Worm (Caenorhabditis elegans) whole organism, L3 larva: ENCODE data around the gene ZK856.4.

ENCODE experiments used
- R02D3.7 ChIP-seq: fragments of 150-350 bp; optimal IDR thresholded peaks from 2 replicates; lab custom pipeline; 2014; ENCODE audit warnings: missing biosample characterization, missing genetic modification characterization
- ZK546.5 ChIP-seq: sonication (generic microtip); optimal IDR thresholded peaks from 2 replicates; lab custom pipeline; 2017; ENCODE audit warnings: missing biosample characterization, missing genetic modification characterization
- ceh-16 ChIP-seq: sonication (generic microtip); optimal IDR thresholded peaks from 2 replicates; lab custom pipeline; 2017; ENCODE audit warnings: missing biosample characterization, missing genetic modification characterization
- ceh-28 ChIP-seq: fragments of 150-350 bp; optimal IDR thresholded peaks from 2 replicates; lab custom pipeline; 2014; ENCODE audit warnings: missing biosample characterization, missing genetic modification reagents, missing genetic modification characterization
- ceh-82 ChIP-seq: fragments of 150-350 bp; optimal IDR thresholded peaks from 2 replicates; lab custom pipeline; 2014; ENCODE audit warnings: missing biosample characterization, missing genetic modification characterization
- ceh-9 ChIP-seq: sonication (generic microtip); optimal IDR thresholded peaks from 2 replicates; lab custom pipeline; 2018; ENCODE audit warnings: missing biosample characterization, missing genetic modification characterization
- daf-12 ChIP-seq: fragments of 150-350 bp; optimal IDR thresholded peaks from 2 replicates; lab custom pipeline; 2014; ENCODE audit warnings: missing biosample characterization, missing genetic modification reagents, missing genetic modification characterization
- egl-5 ChIP-seq: fragments of 150-350 bp; optimal IDR thresholded peaks from 2 replicates; lab custom pipeline; 2017; ENCODE audit warnings: missing biosample characterization, missing genetic modification reagents, missing genetic modification characterization, inconsistent platforms
- elt-1 ChIP-seq: fragments of 150-350 bp; optimal IDR thresholded peaks from 2 replicates; lab custom pipeline; 2014; ENCODE audit warnings: missing biosample characterization, missing genetic modification characterization
- elt-2 ChIP-seq: sonication (generic microtip); optimal IDR thresholded peaks from 2 replicates; lab custom pipeline; 2016; ENCODE audit warnings: missing genetic modification reagents, mild to moderate bottlenecking, missing genetic modification characterization, missing compliant biosample characterization
- fkh-10 ChIP-seq: sonication (generic microtip); optimal IDR thresholded peaks from 2 replicates; lab custom pipeline; 2017; ENCODE audit warnings: missing biosample characterization, missing genetic modification reagents, missing genetic modification characterization
- fkh-2 ChIP-seq: fragments of 150-350 bp; optimal IDR thresholded peaks from 2 replicates; lab custom pipeline; 2014; ENCODE audit warnings: missing biosample characterization, missing genetic modification reagents, missing genetic modification characterization
- jun-1 ChIP-seq: fragments of 150-350 bp; optimal IDR thresholded peaks from 2 replicates; lab custom pipeline; 2014; ENCODE audit warnings: missing biosample characterization, missing genetic modification reagents, missing genetic modification characterization
- lin-15B ChIP-seq: fragments of 150-350 bp; optimal IDR thresholded peaks from 2 replicates; lab custom pipeline; 2014; ENCODE audit warnings: missing biosample characterization, missing genetic modification characterization
- lin-39 ChIP-seq: fragments of 150-350 bp; optimal IDR thresholded peaks from 2 replicates; lab custom pipeline; 2018; ENCODE audit warnings: missing biosample characterization, missing genetic modification reagents, missing genetic modification characterization
- lsy-12 ChIP-seq: sonication (generic microtip); optimal IDR thresholded peaks from 2 replicates; lab custom pipeline; 2016; ENCODE audit warnings: mild to moderate bottlenecking, missing genetic modification characterization, missing compliant biosample characterization
- mdl-1 ChIP-seq: fragments of 150-350 bp; optimal IDR thresholded peaks from 2 replicates; lab custom pipeline; 2014; ENCODE audit warnings: missing biosample characterization, missing genetic modification characterization
- mml-1 ChIP-seq: fragments of 150-350 bp; sonication (generic microtip); optimal IDR thresholded peaks from 3 replicates; lab custom pipeline; 2014; ENCODE audit warnings: missing biosample characterization, missing genetic modification characterization
- nhr-23 ChIP-seq: fragments of 150-350 bp; optimal IDR thresholded peaks from 2 replicates; lab custom pipeline; 2014; ENCODE audit warnings: missing biosample characterization, missing genetic modification reagents, missing genetic modification characterization
- nhr-25 ChIP-seq: sonication (generic microtip); optimal IDR thresholded peaks from 2 replicates; lab custom pipeline; 2017; ENCODE audit warnings: missing biosample characterization, missing genetic modification characterization
- nhr-67 ChIP-seq: fragments of 150-350 bp; optimal IDR thresholded peaks from 2 replicates; lab custom pipeline; 2014; ENCODE audit warnings: missing biosample characterization, missing genetic modification characterization
- nhr-77 ChIP-seq: fragments of 150-350 bp; optimal IDR thresholded peaks from 2 replicates; lab custom pipeline; 2014; ENCODE audit warnings: missing biosample characterization, missing genetic modification characterization
- pha-4 ChIP-seq: fragments of 150-350 bp; optimal IDR thresholded peaks from 2 replicates; lab custom pipeline; 2014; ENCODE audit warnings: missing biosample characterization, missing genetic modification reagents, missing genetic modification characterization
- sea-2 ChIP-seq: fragments of 150-350 bp; sonication (generic microtip); optimal IDR thresholded peaks from 4 replicates; lab custom pipeline; 2014; ENCODE audit warnings: missing biosample characterization, missing genetic modification reagents, missing genetic modification characterization
- snpc-4 ChIP-seq: fragments of 150-350 bp; optimal IDR thresholded peaks from 2 replicates; lab custom pipeline; 2014; ENCODE audit warnings: missing biosample characterization, missing genetic modification characterization
- tbx-2 ChIP-seq: sonication (generic microtip); optimal IDR thresholded peaks from 2 replicates; lab custom pipeline; 2016; ENCODE audit warnings: mild to moderate bottlenecking, missing genetic modification characterization, missing compliant biosample characterization
- unc-62 ChIP-seq: fragments of 150-350 bp; sonication (generic microtip); optimal IDR thresholded peaks from 4 replicates; lab custom pipeline; 2014; ENCODE audit warnings: missing biosample characterization, missing genetic modification reagents, missing genetic modification characterization
- zag-1 ChIP-seq: fragments of 150-350 bp; optimal IDR thresholded peaks from 2 replicates; lab custom pipeline; 2014; ENCODE audit warnings: missing biosample characterization, missing genetic modification characterization
- ztf-11 ChIP-seq: fragments of 150-350 bp; optimal IDR thresholded peaks from 2 replicates; lab custom pipeline; 2014; ENCODE audit warnings: missing biosample characterization, missing genetic modification characterization
- ztf-4 ChIP-seq: fragments of 150-350 bp; optimal IDR thresholded peaks from 2 replicates; lab custom pipeline; 2014; ENCODE audit warnings: missing biosample characterization, missing genetic modification characterization

The ZK856.4 gene

DNA sequence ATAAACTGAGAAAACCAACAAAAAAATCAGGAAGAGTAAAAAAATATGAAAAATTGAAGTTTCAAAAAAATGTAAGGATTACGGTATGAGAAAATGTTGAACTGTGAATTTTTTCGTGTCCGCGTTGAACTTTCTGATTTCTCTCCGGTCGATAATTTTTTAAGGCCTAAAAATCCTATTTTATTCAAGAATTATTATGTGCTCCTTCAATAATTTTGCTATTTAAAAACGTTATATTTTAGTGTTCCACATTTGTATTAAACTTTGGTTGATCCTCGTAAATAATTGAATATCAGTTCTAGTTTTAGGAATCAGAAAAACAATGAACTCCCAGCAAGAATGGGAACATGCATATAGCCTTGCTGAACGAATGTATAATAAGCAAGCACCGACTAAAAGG lies 29.5 kb downstream of the ZK856.4 start, which contains the start of gene hpo-40:
TSS of gene hpo-40 (plus strand) at position 301 of the 400 bp plus-strand sequence.
- TF ChIP-seq sea-2 (no peak), ztf-4 (tag; lab: Kevin White, UChicago) (no peak), ceh-82 (tag; lab: Kevin White, UChicago) (no peak), nhr-67 (tag; lab: Kevin White, UChicago) (no peak), egl-5 (no peak), ztf-11 (tag; lab: Kevin White, UChicago) (no peak), nhr-23 (tag; lab: Kevin White, UChicago) (no peak), lin-15B (tag; lab: Kevin White, UChicago) (no peak), daf-12 (tag; lab: Kevin White, UChicago) (no peak), ZK546.5 (tag; lab: Kevin White, UChicago) (no peak), ceh-9 (tag; lab: Kevin White, UChicago) (no peak), unc-62 (no peak), lin-39 (no peak), nhr-25 (tag; lab: Kevin White, UChicago) (no peak), lsy-12 (tag; lab: Kevin White, UChicago) (no peak), fkh-2 (tag; lab: Kevin White, UChicago) (no peak)

DNA sequence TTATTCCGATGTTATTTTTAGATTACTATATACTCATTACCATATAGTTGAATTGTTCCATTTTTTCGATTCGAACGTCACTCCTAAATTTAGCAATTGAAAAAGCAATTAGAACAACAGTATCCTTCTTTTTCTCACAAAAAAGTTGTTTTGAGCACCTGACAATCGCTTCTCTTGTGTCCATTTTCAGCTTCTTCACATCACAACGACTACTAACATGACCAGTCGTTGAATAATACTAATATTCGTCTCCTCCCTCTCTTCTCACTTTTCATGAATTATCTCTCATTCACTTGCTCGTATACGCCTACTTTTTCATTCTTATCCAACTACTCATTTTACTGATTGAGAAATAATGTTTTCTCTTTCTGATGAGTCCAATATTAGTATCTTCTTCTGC lies 33.6 kb downstream of the ZK856.4 start, which contains the start of gene ZK856.14:
TSS of gene ZK856.14 (plus strand) at position 301 of the 400 bp plus-strand sequence.
- TF ChIP-seq ceh-16 (tag; lab: Kevin White, UChicago) (no peak), jun-1 (tag; lab: Kevin White, UChicago) (no peak), mml-1 (no peak), elt-1 (no peak)

DNA sequence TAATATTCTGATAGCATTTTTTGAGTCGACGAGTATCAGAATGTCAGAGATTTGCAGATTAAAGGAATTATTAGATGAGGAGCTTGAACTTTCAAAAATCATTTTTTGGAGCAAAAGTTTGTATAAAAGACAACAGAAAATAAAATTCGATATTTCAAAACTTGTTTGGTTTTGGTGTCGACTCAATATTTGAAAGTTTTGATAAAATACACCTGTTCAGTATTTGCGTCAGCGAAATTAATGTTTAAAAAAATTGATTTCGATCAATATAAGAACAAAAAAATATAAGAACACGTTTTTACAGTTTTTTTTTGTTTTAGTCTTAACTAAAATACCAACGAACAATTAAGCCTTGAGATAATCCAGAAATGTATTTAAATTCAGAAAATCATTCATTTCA lies 37.5 kb downstream of the ZK856.4 start, which contains the start of gene C12D8.13:
TSS of gene C12D8.13 (minus strand) at position 101 of the 400 bp plus-strand sequence.
- TF ChIP-seq zag-1 (tag; lab: Kevin White, UChicago): no peak
- no peak for TF ChIP-seq nhr-23 (tag; lab: Kevin White, UChicago)
- no peak for TF ChIP-seq nhr-77 (tag; lab: Kevin White, UChicago)
- TF ChIP-seq ztf-4 (tag; lab: Kevin White, UChicago): no peak
- no peak for TF ChIP-seq ceh-16 (tag; lab: Kevin White, UChicago)
- no peak for TF ChIP-seq R02D3.7
- TF ChIP-seq fkh-10 (GFP tag; lab: Kevin White, UChicago): no peak
- TF ChIP-seq ceh-28 (tag; lab: Kevin White, UChicago): no peak
- no peak for TF ChIP-seq snpc-4 (tag; lab: Kevin White, UChicago)
- TF ChIP-seq mdl-1: no peak

DNA sequence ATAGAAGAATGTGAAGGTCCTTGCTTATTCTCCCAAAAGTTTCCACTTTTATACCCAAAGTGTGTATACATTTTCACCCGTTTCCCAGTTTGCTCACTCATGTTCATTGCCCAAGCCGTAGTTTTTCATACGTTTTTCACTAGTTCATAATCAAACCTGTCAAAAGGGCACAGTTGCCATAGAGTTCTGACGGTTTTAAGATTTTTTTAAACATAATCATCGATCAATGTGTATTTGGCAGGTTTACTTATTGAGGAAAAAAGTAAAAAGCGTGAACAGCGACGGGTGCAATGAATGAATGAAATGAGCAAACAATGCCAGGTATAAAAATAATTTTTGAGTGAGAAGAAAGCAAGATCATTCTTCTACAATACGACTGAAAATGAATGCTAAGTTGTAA lies 38.2 kb downstream of the ZK856.4 start, which contains the start of the genes fipr-5 and fipr-9:
TSS of gene fipr-5 (minus strand) at position 101 of the 400 bp plus-strand sequence.
TSS of gene fipr-9 (plus strand) at position 346 of the 400 bp plus-strand sequence.
- TF ChIP-seq tbx-2 (no peak), elt-2 (no peak)

DNA sequence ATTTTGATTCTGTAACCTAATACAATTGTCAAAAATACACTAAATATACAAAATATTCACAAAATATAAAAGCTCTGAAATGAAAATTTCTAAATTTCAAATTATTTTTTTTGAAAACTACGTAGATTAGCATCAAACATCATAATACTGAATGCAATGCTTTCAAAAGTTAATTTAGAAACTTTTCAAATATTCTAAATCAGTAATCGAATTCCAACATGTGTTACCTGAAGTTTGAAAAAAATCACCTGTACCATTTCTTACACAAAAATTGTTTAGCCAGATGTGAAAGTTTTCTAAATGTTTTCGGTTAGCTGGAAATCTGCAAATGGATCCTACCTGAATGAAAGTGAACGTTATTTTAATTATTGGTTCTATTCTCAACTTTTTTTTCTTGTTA lies 38.9 kb downstream of the ZK856.4 start, which contains the start of gene C12D8.20:
TSS of gene C12D8.20 (plus strand) at position 301 of the 400 bp plus-strand sequence.
- TF ChIP-seq ztf-4 (tag; lab: Kevin White, UChicago) (no peak), mdl-1 (no peak), ZK546.5 (tag; lab: Kevin White, UChicago) (no peak), pha-4 (tag; lab: Kevin White, UChicago) (no peak), ceh-9 (tag; lab: Kevin White, UChicago) (no peak)

DNA sequence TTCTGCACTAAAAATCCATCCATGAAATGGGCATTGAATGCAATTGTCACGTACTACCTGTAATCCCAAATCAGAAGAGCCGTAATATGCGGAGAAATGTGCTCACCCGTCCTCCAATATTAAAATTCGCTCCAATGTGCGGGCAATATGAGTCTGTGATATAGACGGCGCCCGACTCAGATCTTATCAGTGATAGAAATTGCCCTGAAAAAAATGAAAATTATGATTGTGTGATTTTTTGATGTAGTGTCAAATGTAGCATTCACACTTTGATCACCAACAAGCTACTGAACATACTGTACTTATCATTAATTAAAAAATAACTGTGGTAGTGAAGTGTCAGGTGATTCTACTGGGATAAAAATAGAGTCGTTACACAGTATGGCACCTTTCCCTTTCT lies 41.5 kb downstream of the ZK856.4 start:
- no peak for TF ChIP-seq ceh-16 (tag; lab: Kevin White, UChicago)
- peak; percentile 68 for TF ChIP-seq elt-2

DNA sequence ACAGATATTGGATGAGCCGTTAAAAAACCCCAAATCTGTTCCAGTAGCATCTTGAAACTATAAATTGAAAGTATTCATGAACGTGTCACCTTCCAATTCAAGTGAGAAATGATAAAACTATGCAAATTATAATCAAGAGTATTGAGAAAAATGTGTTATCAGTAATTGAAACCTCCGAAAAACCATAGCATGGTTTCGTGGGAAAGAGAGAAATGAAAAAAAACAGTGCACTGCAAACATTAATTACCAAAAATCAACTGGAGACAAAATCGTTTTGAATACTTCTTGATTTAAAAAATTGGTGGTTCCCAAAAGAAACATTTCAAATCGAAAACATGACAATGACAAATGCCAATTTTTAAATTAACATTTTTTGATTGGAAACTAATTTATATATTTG lies 42.5 kb downstream of the ZK856.4 start, which contains the start of gene daf-36:
TSS of gene daf-36 (minus strand) at position 101 of the 400 bp plus-strand sequence.
- peak; percentile 28 for TF ChIP-seq elt-2
- no peak for TF ChIP-seq nhr-77 (tag; lab: Kevin White, UChicago)
